Worm (Caenorhabditis elegans) whole organism, L1 larva: Measurements from ENCODE around the gene srb-17.

Experiments used
- C04F5.9 ChIP-seq: sonication (generic microtip); optimal IDR thresholded peaks from 2 replicates; lab custom pipeline; 2016; ENCODE audit warnings: missing genetic modification characterization, missing compliant biosample characterization
- C16A3.4 ChIP-seq: fragments of 150-350 bp; optimal IDR thresholded peaks from 2 replicates; lab custom pipeline; 2014; ENCODE audit warnings: missing biosample characterization, missing genetic modification characterization
- C34B4.2 ChIP-seq: sonication (generic microtip); optimal IDR thresholded peaks from 2 replicates; lab custom pipeline; 2017; ENCODE audit warnings: mild to moderate bottlenecking, missing genetic modification characterization, missing compliant biosample characterization
- aha-1 ChIP-seq: fragments of 150-350 bp; optimal IDR thresholded peaks from 2 replicates; lab custom pipeline; 2014; ENCODE audit warnings: missing biosample characterization, missing genetic modification characterization
- alr-1 ChIP-seq: fragments of 200-800 bp; sonication (Bioruptor generic); optimal IDR thresholded peaks from 2 replicates; lab custom pipeline; 2018; ENCODE audit warnings: borderline replicate concordance, mild to moderate bottlenecking, missing genetic modification characterization, missing compliant biosample characterization
- aly-2 ChIP-seq: fragments of 150-350 bp; optimal IDR thresholded peaks from 2 replicates; lab custom pipeline; 2014; ENCODE audit warnings: missing biosample characterization, missing genetic modification characterization
- ama-1 ChIP-seq: fragments of 150-350 bp; optimal IDR thresholded peaks from 2 replicates; lab custom pipeline; 2014
- ceh-63 ChIP-seq: fragments of 200-800 bp; sonication (Bioruptor generic); optimal IDR thresholded peaks from 2 replicates; lab custom pipeline; 2018; ENCODE audit warnings: mild to moderate bottlenecking, missing genetic modification characterization, missing compliant biosample characterization
- ceh-8 ChIP-seq: fragments of 200-800 bp; sonication (Bioruptor generic); optimal IDR thresholded peaks from 2 replicates; lab custom pipeline; 2018; ENCODE audit warnings: mild to moderate bottlenecking, missing genetic modification characterization, moderate library complexity, missing compliant biosample characterization
- ceh-82 ChIP-seq, 3 experiments: fragments of 150-350 bp in 1 of 3; sonication (generic microtip) in 2 of 3; optimal IDR thresholded peaks; 2 replicates each; lab custom pipeline; 2014 to 2017; ENCODE audit warnings: missing biosample characterization in 3 of 3, missing genetic modification characterization in 3 of 3
- ceh-90 ChIP-seq: sonication (generic microtip); optimal IDR thresholded peaks from 2 replicates; lab custom pipeline; 2016; ENCODE audit warnings: missing genetic modification characterization, missing compliant biosample characterization
- efl-1 ChIP-seq, 4 experiments: fragments of 150-350 bp; optimal IDR thresholded peaks in 3 of 4; peaks in 1 of 4; 1 replicate in 1 of 4; 2 replicates in 3 of 4; lab custom pipeline; 2014; ENCODE audit warnings: missing biosample characterization in 2 of 4, missing genetic modification characterization in 2 of 4, missing genetic modification reagents in 2 of 4
- efl-3 ChIP-seq: fragments of 200-800 bp; sonication (Bioruptor generic); optimal IDR thresholded peaks from 2 replicates; lab custom pipeline; 2018; ENCODE audit warnings: mild to moderate bottlenecking, missing genetic modification characterization, missing compliant biosample characterization
- egl-27 ChIP-seq, 2 experiments: fragments of 150-350 bp in 1 of 2; sonication (generic microtip); optimal IDR thresholded peaks; 3 replicates each; lab custom pipeline; 2017 to 2018; ENCODE audit warnings: missing biosample characterization in 2 of 2, missing genetic modification characterization in 2 of 2, missing genetic modification reagents in 2 of 2
- elt-2 ChIP-seq: sonication (generic microtip); optimal IDR thresholded peaks from 2 replicates; lab custom pipeline; 2016; ENCODE audit warnings: missing genetic modification characterization, mild to moderate bottlenecking, inconsistent platforms, missing compliant biosample characterization, missing genetic modification reagents
- fkh-10 ChIP-seq: sonication (generic microtip); optimal IDR thresholded peaks from 2 replicates; lab custom pipeline; 2017; ENCODE audit warnings: missing biosample characterization, missing genetic modification reagents, missing genetic modification characterization
- fkh-4 ChIP-seq: sonication (generic microtip); optimal IDR thresholded peaks from 2 replicates; lab custom pipeline; 2016; ENCODE audit warnings: missing compliant biosample characterization, missing genetic modification characterization, borderline replicate concordance
- fos-1 ChIP-seq: fragments of 150-350 bp; optimal IDR thresholded peaks from 2 replicates; lab custom pipeline; 2014; ENCODE audit warnings: missing biosample characterization, missing genetic modification characterization
- grh-1 ChIP-seq: fragments of 200-800 bp; sonication (Bioruptor generic); IDR thresholded peaks from 2 replicates; pipeline ENCODE4 v1.3.6; 2022; ENCODE audit warnings: missing genetic modification reagents, missing genetic modification characterization, missing compliant biosample characterization
- hlh-4 ChIP-seq: sonication (generic microtip); optimal IDR thresholded peaks from 2 replicates; lab custom pipeline; 2016; ENCODE audit warnings: mild to moderate bottlenecking, missing genetic modification characterization, missing compliant biosample characterization
- hpl-2 ChIP-seq: fragments of 150-350 bp; optimal IDR thresholded peaks from 2 replicates; lab custom pipeline; 2014; ENCODE audit warnings: missing biosample characterization, missing genetic modification reagents, missing genetic modification characterization
- isw-1 ChIP-seq: fragments of 200-800 bp; sonication (Bioruptor generic); IDR thresholded peaks from 2 replicates; pipeline ENCODE4 v1.3.6; 2022; ENCODE audit warnings: missing genetic modification characterization, missing compliant biosample characterization
- jun-1 ChIP-seq: fragments of 150-350 bp; optimal IDR thresholded peaks from 2 replicates; lab custom pipeline; 2014; ENCODE audit warnings: missing biosample characterization, missing genetic modification reagents, missing genetic modification characterization
- lin-13 ChIP-seq: fragments of 150-350 bp; optimal IDR thresholded peaks from 2 replicates; lab custom pipeline; 2014; ENCODE audit warnings: missing biosample characterization, missing genetic modification reagents, missing genetic modification characterization
- lin-14 ChIP-seq: fragments of 200-800 bp; sonication (Bioruptor generic); optimal IDR thresholded peaks from 2 replicates; lab custom pipeline; 2018; ENCODE audit warnings: mild to moderate bottlenecking, missing genetic modification characterization, moderate library complexity, missing compliant biosample characterization
- lin-39 ChIP-seq: fragments of 150-350 bp; optimal IDR thresholded peaks from 2 replicates; lab custom pipeline; 2014; ENCODE audit warnings: missing biosample characterization, missing genetic modification reagents, missing genetic modification characterization
- lir-3 ChIP-seq: sonication (generic microtip); optimal IDR thresholded peaks from 2 replicates; lab custom pipeline; 2016; ENCODE audit warnings: mild to moderate bottlenecking, missing genetic modification characterization, moderate library complexity, missing compliant biosample characterization; ENCODE audit not compliant: poor library complexity
- lsy-2 ChIP-seq, 2 experiments: fragments of 150-350 bp; optimal IDR thresholded peaks; 2 replicates each; lab custom pipeline; 2014; ENCODE audit warnings: missing biosample characterization in 2 of 2, missing genetic modification characterization in 2 of 2
- mep-1 ChIP-seq: fragments of 150-350 bp; optimal IDR thresholded peaks from 2 replicates; lab custom pipeline; 2014; ENCODE audit warnings: missing biosample characterization, missing genetic modification characterization
- nhr-19 ChIP-seq: fragments of 200-800 bp; sonication (Bioruptor generic); conservative IDR thresholded peaks from 2 replicates; pipeline ENCODE4 v1.3.6; 2022; ENCODE audit warnings: missing genetic modification characterization, missing compliant biosample characterization
- nhr-20 ChIP-seq: sonication (generic microtip); optimal IDR thresholded peaks from 2 replicates; lab custom pipeline; 2016; ENCODE audit warnings: mild to moderate bottlenecking, missing genetic modification characterization, missing compliant biosample characterization
- nhr-237 ChIP-seq: fragments of 150-350 bp; optimal IDR thresholded peaks from 2 replicates; lab custom pipeline; 2014; ENCODE audit warnings: missing biosample characterization, missing genetic modification characterization
- nhr-47 ChIP-seq: sonication (generic microtip); optimal IDR thresholded peaks from 2 replicates; lab custom pipeline; 2016; ENCODE audit warnings: mild to moderate bottlenecking, missing genetic modification characterization, moderate library complexity, missing compliant biosample characterization
- nhr-76 ChIP-seq: sonication (generic microtip); optimal IDR thresholded peaks from 2 replicates; lab custom pipeline; 2017; ENCODE audit warnings: missing biosample characterization, missing genetic modification characterization
- nhr-77 ChIP-seq: fragments of 150-350 bp; optimal IDR thresholded peaks from 2 replicates; lab custom pipeline; 2014; ENCODE audit warnings: missing biosample characterization, missing genetic modification characterization
- nhr-84 ChIP-seq: sonication (generic microtip); optimal IDR thresholded peaks from 2 replicates; lab custom pipeline; 2017; ENCODE audit warnings: missing biosample characterization, missing genetic modification characterization
- nhr-85 ChIP-seq: sonication (generic microtip); peaks from one replicate; lab custom pipeline; 2016; ENCODE audit warnings: missing genetic modification characterization, inconsistent platforms, missing compliant biosample characterization
- nhr-90 ChIP-seq: sonication (generic microtip); optimal IDR thresholded peaks from 2 replicates; lab custom pipeline; 2016; ENCODE audit warnings: mild to moderate bottlenecking, missing genetic modification characterization, missing compliant biosample characterization; ENCODE audit not compliant: poor library complexity
- pqm-1 ChIP-seq: sonication (generic microtip); optimal IDR thresholded peaks from 3 replicates; lab custom pipeline; 2017; ENCODE audit warnings: missing biosample characterization, missing genetic modification characterization
- skn-1 ChIP-seq: fragments of 150-350 bp; optimal IDR thresholded peaks from 2 replicates; lab custom pipeline; 2014; ENCODE audit warnings: missing biosample characterization, missing genetic modification characterization
- snpc-4 ChIP-seq: fragments of 150-350 bp; optimal IDR thresholded peaks from 2 replicates; lab custom pipeline; 2014; ENCODE audit warnings: missing biosample characterization, missing genetic modification characterization
- swsn-7 ChIP-seq: sonication (generic microtip); optimal IDR thresholded peaks from 2 replicates; lab custom pipeline; 2016; ENCODE audit warnings: missing genetic modification characterization, missing compliant biosample characterization
- tbx-2 ChIP-seq: sonication (generic microtip); optimal IDR thresholded peaks from 2 replicates; lab custom pipeline; 2016; ENCODE audit warnings: missing genetic modification characterization, missing compliant biosample characterization
- tlp-1 ChIP-seq: fragments of 150-350 bp; optimal IDR thresholded peaks from 2 replicates; lab custom pipeline; 2014; ENCODE audit warnings: missing biosample characterization, missing genetic modification characterization
- unc-86 ChIP-seq: sonication (generic microtip); optimal IDR thresholded peaks from 2 replicates; lab custom pipeline; 2016; ENCODE audit warnings: missing genetic modification characterization, missing compliant biosample characterization
- unc-98 ChIP-seq: fragments of 200-800 bp; sonication (Bioruptor generic); IDR thresholded peaks from 2 replicates; pipeline ENCODE4 v1.3.6; 2022; ENCODE audit warnings: missing genetic modification characterization, missing compliant biosample characterization
- vab-15 ChIP-seq: sonication (generic microtip); optimal IDR thresholded peaks from 2 replicates; lab custom pipeline; 2017; ENCODE audit warnings: missing genotype, mild to moderate bottlenecking, missing genetic modification characterization, missing compliant biosample characterization
- xbp-1 ChIP-seq: sonication (generic microtip); optimal IDR thresholded peaks from 2 replicates; lab custom pipeline; 2016; ENCODE audit warnings: missing genetic modification characterization, missing compliant biosample characterization
- zag-1 ChIP-seq: fragments of 150-350 bp; optimal IDR thresholded peaks from 2 replicates; lab custom pipeline; 2014; ENCODE audit warnings: missing biosample characterization, missing genetic modification characterization
- zip-4 ChIP-seq: fragments of 200-800 bp; sonication (Bioruptor generic); optimal IDR thresholded peaks from 2 replicates; lab custom pipeline; 2018; ENCODE audit warnings: mild to moderate bottlenecking, missing genetic modification characterization, moderate library complexity, missing compliant biosample characterization
- ztf-4 ChIP-seq: fragments of 150-350 bp; optimal IDR thresholded peaks from 2 replicates; lab custom pipeline; 2014; ENCODE audit warnings: missing biosample characterization, missing genetic modification characterization

The srb-17 gene

ce11 chrIV:10482585-10482984, 25.5 kb upstream of the srb-17 start:
- TF ChIP-seq isw-1 (GFP tag; lab: Robert Waterston, UW) (no peak), pqm-1 (tag; lab: Kevin White, UChicago) (peak; percentile 48), ceh-8 (no peak)
- TF ChIP-seq, all 84 proteins: peak for 1

ce11 chrIV:10481695-10482094, 24.7 kb upstream of the srb-17 start, which contains the start of gene egl-21:
TSS of gene egl-21 (minus strand) at chrIV:10481844.
- TF ChIP-seq swsn-7, result peak; percentile 73
- peak; percentile 82 for TF ChIP-seq fkh-10 (GFP tag; lab: Kevin White, UChicago)
- no peak for TF ChIP-seq vab-15
- no peak for TF ChIP-seq nhr-84 (tag; lab: Kevin White, UChicago)
- peak; percentile 70 for TF ChIP-seq jun-1 (tag; lab: Kevin White, UChicago)
- TF ChIP-seq isw-1 (GFP tag; lab: Robert Waterston, UW), result peak; percentile 61
- TF ChIP-seq C34B4.2 (tag; lab: Kevin White, UChicago), result no peak
- no peak for TF ChIP-seq unc-98 (GFP tag; lab: Robert Waterston, UW)
- TF ChIP-seq hlh-4 (tag; lab: Kevin White, UChicago), result no peak
- TF ChIP-seq ceh-82 (tag; optimal IDR thresholded peaks at IDR 0.05; lab: Kevin White, UChicago), result peak; percentile 35 to 65 (median 52)
- peak; percentile 63 for TF ChIP-seq tbx-2 (tag; lab: Kevin White, UChicago)
- TF ChIP-seq C16A3.4 (tag; lab: Kevin White, UChicago), result peak; percentile 6
- TF ChIP-seq zag-1 (tag; lab: Kevin White, UChicago), result peak; percentile 34
- TF ChIP-seq ceh-8, result peak; percentile 0
- no peak for TF ChIP-seq fkh-4
- TF ChIP-seq alr-1 (tag; lab: Kevin White, UChicago), result no peak
- TF ChIP-seq nhr-85 (tag; lab: Kevin White, UChicago), result no peak
- no peak for TF ChIP-seq nhr-20 (tag; lab: Kevin White, UChicago)
- no peak for TF ChIP-seq ceh-63 (GFP tag; lab: Kevin White, UChicago)
- TF ChIP-seq efl-3 (GFP tag; lab: Kevin White, UChicago), result no peak
- TF ChIP-seq lsy-2 (tag; optimal IDR thresholded peaks at IDR 0.05; lab: Kevin White, UChicago), result peak; percentile 16 to 68
- no peak for TF ChIP-seq egl-27 (tag; optimal IDR thresholded peaks at IDR 0.05; lab: Kevin White, UChicago)
- no peak for TF ChIP-seq aha-1 (tag; lab: Kevin White, UChicago)
- no peak for TF ChIP-seq hpl-2
- no peak for TF ChIP-seq tlp-1 (tag; lab: Kevin White, UChicago)
- peak; percentile 42 for TF ChIP-seq lir-3 (tag; lab: Kevin White, UChicago)
- TF ChIP-seq grh-1 (GFP tag; lab: Robert Waterston, UW), result no peak
- no peak for TF ChIP-seq aly-2 (tag; lab: Kevin White, UChicago)
- no peak for TF ChIP-seq nhr-76 (tag; lab: Kevin White, UChicago)
- TF ChIP-seq nhr-19 (GFP tag; lab: Robert Waterston, UW), result peak; percentile 15; the same call in 1 of the 2 replicates
- no peak for TF ChIP-seq ceh-90 (tag; lab: Kevin White, UChicago)
- TF ChIP-seq lin-13 (GFP tag; lab: Kevin White, UChicago), result peak; percentile 51
- no peak for TF ChIP-seq ama-1 (lab: Kevin White, UChicago)
- TF ChIP-seq unc-86 (tag; lab: Kevin White, UChicago), result peak; percentile 82
- TF ChIP-seq mep-1 (tag; lab: Kevin White, UChicago), result peak; percentile 45
- peak; percentile 88 for TF ChIP-seq xbp-1 (tag; lab: Kevin White, UChicago)
- TF ChIP-seq nhr-47, result peak; percentile 80
- TF ChIP-seq nhr-237 (tag; lab: Kevin White, UChicago), result no peak
- peak; percentile 10 for TF ChIP-seq snpc-4 (tag; lab: Kevin White, UChicago)
- no peak for TF ChIP-seq nhr-90 (tag; lab: Kevin White, UChicago)
- TF ChIP-seq lin-14 (GFP tag; lab: Kevin White, UChicago), result peak; percentile 93
- TF ChIP-seq nhr-77 (tag; lab: Kevin White, UChicago), result no peak
- TF ChIP-seq skn-1, result peak; percentile 37
- TF ChIP-seq elt-2, result no peak
- TF ChIP-seq zip-4, result peak; percentile 7
- TF ChIP-seq efl-1 (optimal IDR thresholded peaks at IDR 0.05; lab: Kevin White, UChicago), result peak; percentile 36 to 45
- TF ChIP-seq efl-1 (GFP tag; optimal IDR thresholded peaks at IDR 0.05 in 1 of 2; lab: Kevin White, UChicago), result no peak
- TF ChIP-seq lin-39, result no peak
- no peak for TF ChIP-seq C04F5.9
- no peak for TF ChIP-seq ztf-4 (tag; lab: Kevin White, UChicago)
- TF ChIP-seq fos-1, result peak; percentile 14
